Worm (Caenorhabditis elegans) whole organism, L3 larva: ENCODE data around the gene bcc-1.

ENCODE experiments used
- ceh-82 ChIP-seq: fragments of 150-350 bp; optimal IDR thresholded peaks from 2 replicates; lab custom pipeline; 2014; ENCODE audit warnings: missing biosample characterization, missing genetic modification characterization
- elt-3 ChIP-seq, 3 experiments: fragments of 150-350 bp in 1 of 3; sonication (generic microtip) in 2 of 3; optimal IDR thresholded peaks; 2 replicates in 2 of 3; 4 replicates in 1 of 3; lab custom pipeline; 2014 to 2017; ENCODE audit warnings: missing biosample characterization in 3 of 3, missing genetic modification characterization in 3 of 3
- nhr-237 ChIP-seq: fragments of 150-350 bp; optimal IDR thresholded peaks from 2 replicates; lab custom pipeline; 2014; ENCODE audit warnings: missing biosample characterization, missing genetic modification characterization
- tbx-2 ChIP-seq: sonication (generic microtip); optimal IDR thresholded peaks from 2 replicates; lab custom pipeline; 2016; ENCODE audit warnings: mild to moderate bottlenecking, missing genetic modification characterization, missing compliant biosample characterization

DNA sequence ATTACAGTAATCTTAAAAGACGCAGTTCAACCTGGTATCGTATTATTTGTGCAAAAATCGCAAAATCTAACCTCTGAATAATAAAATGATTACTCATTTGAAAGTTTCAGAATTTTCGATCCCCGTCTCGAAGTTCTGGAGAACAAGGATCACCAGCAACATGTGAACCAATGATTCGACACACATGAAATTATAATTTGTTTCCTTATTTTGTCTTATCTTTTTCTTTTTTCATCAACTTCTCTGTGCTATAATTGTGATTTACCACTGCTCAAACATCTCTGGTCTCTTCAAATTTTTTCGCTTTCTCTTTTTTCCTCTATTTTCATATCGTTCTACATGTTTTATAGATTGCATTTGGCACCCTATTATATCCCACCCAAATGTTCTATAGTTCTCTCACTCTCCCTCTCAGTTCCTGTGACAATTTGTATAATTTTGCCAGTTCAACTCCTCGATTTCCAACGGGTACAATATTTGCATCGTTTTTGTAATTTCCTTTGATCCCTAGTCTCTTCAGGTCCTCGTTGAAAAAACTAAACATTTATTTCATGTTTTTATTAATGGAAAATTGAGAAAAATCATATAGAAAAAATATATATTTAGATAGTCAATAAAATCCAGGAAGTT, 29.3 kb downstream of the bcc-1 start:
- TF ChIP-seq ceh-82: peak; percentile 4
- TF ChIP-seq tbx-2 (tag; lab: Kevin White, UChicago): no peak
- no peak for TF ChIP-seq elt-3 (tag; optimal IDR thresholded peaks at IDR 0.05; lab: Kevin White, UChicago)
- no peak for TF ChIP-seq nhr-237 (tag; lab: Kevin White, UChicago)
